Fruit fly (Drosophila melanogaster) whole organism, prepupa: ENCODE results near the gene mRpL22.

Experiments used
- Blimp-1 ChIP-seq: fragments of 200-800 bp; sonication (Bioruptor generic); optimal IDR thresholded peaks from 3 replicates; lab custom pipeline; 2017; ENCODE audit warnings: missing biosample characterization, missing genetic modification characterization, mild to moderate bottlenecking, moderate library complexity, missing genetic modification reagents
- CG10631 ChIP-seq: fragments of 200-800 bp; sonication (Bioruptor generic); optimal IDR thresholded peaks from 2 replicates; lab custom pipeline; 2016; ENCODE audit warnings: missing biosample characterization, missing genetic modification characterization
- CG10669 ChIP-seq: fragments of 200-800 bp; sonication (Bioruptor generic); optimal IDR thresholded peaks from 3 replicates; lab custom pipeline; 2018; ENCODE audit warnings: missing biosample characterization, mild to moderate bottlenecking, missing genetic modification characterization, moderate library complexity
- CG11902 ChIP-seq: fragments of 200-800 bp; sonication (Bioruptor generic); optimal IDR thresholded peaks from 3 replicates; lab custom pipeline; 2016; ENCODE audit warnings: missing biosample characterization, missing genetic modification characterization
- CG15336 ChIP-seq: fragments of 200-800 bp; sonication (Bioruptor generic); IDR thresholded peaks from 2 replicates; pipeline ENCODE4 v1.3.6; 2022; ENCODE audit warnings: missing biosample characterization, missing genetic modification characterization
- CG1621 ChIP-seq: fragments of 200-800 bp; sonication (Bioruptor generic); optimal IDR thresholded peaks from 3 replicates; lab custom pipeline; 2018; ENCODE audit warnings: missing biosample characterization, mild to moderate bottlenecking, missing genetic modification characterization
- CG16779 ChIP-seq: fragments of 200-800 bp; sonication (Bioruptor generic); optimal IDR thresholded peaks from 3 replicates; lab custom pipeline; 2017; ENCODE audit warnings: missing biosample characterization, mild to moderate bottlenecking, missing genetic modification characterization
- CG31627 ChIP-seq: fragments of 200-800 bp; sonication (Bioruptor generic); optimal IDR thresholded peaks from 3 replicates; lab custom pipeline; 2016; ENCODE audit warnings: missing biosample characterization, missing genetic modification characterization
- CG3919 ChIP-seq: fragments of 200-800 bp; sonication (Bioruptor generic); optimal IDR thresholded peaks from 3 replicates; lab custom pipeline; 2016; ENCODE audit warnings: missing biosample characterization, missing genetic modification characterization
- CG4318 ChIP-seq: fragments of 200-800 bp; sonication (Bioruptor generic); optimal IDR thresholded peaks from 3 replicates; lab custom pipeline; 2017; ENCODE audit warnings: missing biosample characterization, mild to moderate bottlenecking, missing genetic modification characterization
- CG6276 ChIP-seq: fragments of 200-800 bp; sonication (Bioruptor generic); optimal IDR thresholded peaks from 2 replicates; lab custom pipeline; 2017; ENCODE audit warnings: missing biosample characterization, mild to moderate bottlenecking, missing genetic modification characterization
- CG6792 ChIP-seq: fragments of 200-800 bp; sonication (Bioruptor generic); optimal IDR thresholded peaks from 3 replicates; lab custom pipeline; 2016; ENCODE audit warnings: missing biosample characterization, missing genetic modification characterization
- CG6808 ChIP-seq: fragments of 200-800 bp; sonication (Bioruptor generic); optimal IDR thresholded peaks from 3 replicates; lab custom pipeline; 2017; ENCODE audit warnings: missing biosample characterization, missing genetic modification characterization, mild to moderate bottlenecking, moderate library complexity, missing genetic modification reagents
- CG6854 ChIP-seq: fragments of 200-800 bp; sonication (Bioruptor generic); optimal IDR thresholded peaks from 2 replicates; lab custom pipeline; 2017; ENCODE audit warnings: missing biosample characterization, mild to moderate bottlenecking, missing genetic modification characterization
- CG7368 ChIP-seq: fragments of 200-800 bp; sonication (Bioruptor generic); optimal IDR thresholded peaks from 3 replicates; lab custom pipeline; 2016; ENCODE audit warnings: missing biosample characterization, missing genetic modification characterization
- CG8319 ChIP-seq: fragments of 200-800 bp; sonication (Bioruptor generic); optimal IDR thresholded peaks from 3 replicates; lab custom pipeline; 2016; ENCODE audit warnings: missing biosample characterization, missing genetic modification characterization
- Eip75B ChIP-seq: fragments of 200-800 bp; sonication (Bioruptor generic); optimal IDR thresholded peaks from 3 replicates; lab custom pipeline; 2016; ENCODE audit warnings: missing biosample characterization, missing genetic modification characterization
- Eip78C ChIP-seq: fragments of 200-800 bp; sonication (Bioruptor generic); peaks from one replicate; lab custom pipeline; 2016; ENCODE audit warnings: missing biosample characterization, missing genetic modification characterization
- Eip93F ChIP-seq: fragments of 200-800 bp; sonication (Bioruptor generic); optimal IDR thresholded peaks from 2 replicates; lab custom pipeline; 2016; ENCODE audit warnings: missing biosample characterization, mild to moderate bottlenecking, missing genetic modification characterization
- Ets21C ChIP-seq: fragments of 200-800 bp; sonication (Bioruptor generic); optimal IDR thresholded peaks from 3 replicates; lab custom pipeline; 2016; ENCODE audit warnings: missing biosample characterization, missing genetic modification characterization
- Ets96B ChIP-seq: fragments of 200-800 bp; optimal IDR thresholded peaks from 2 replicates; lab custom pipeline; 2019; ENCODE audit warnings: missing biosample characterization, mild to moderate bottlenecking, missing genetic modification characterization, moderate library complexity
- Gug ChIP-seq: fragments of 200-800 bp; sonication (Bioruptor generic); IDR thresholded peaks from 2 replicates; pipeline ENCODE4 v1.3.6; 2022; ENCODE audit warnings: missing biosample characterization, missing genetic modification characterization
- Hr38 ChIP-seq: sonication (Bioruptor generic); optimal IDR thresholded peaks from 2 replicates; lab custom pipeline; 2016; ENCODE audit warnings: missing biosample characterization, missing genetic modification characterization
- Hr39 ChIP-seq: fragments of 200-800 bp; sonication (Bioruptor generic); optimal IDR thresholded peaks from 2 replicates; lab custom pipeline; 2016; ENCODE audit warnings: missing biosample characterization, missing genetic modification characterization
- Smox ChIP-seq: fragments of 200-800 bp; sonication (Bioruptor generic); optimal IDR thresholded peaks from 3 replicates; lab custom pipeline; 2016; ENCODE audit warnings: missing biosample characterization, missing genetic modification characterization
- Sox102F ChIP-seq: fragments of 200-800 bp; sonication (Bioruptor generic); optimal IDR thresholded peaks from 2 replicates; lab custom pipeline; 2016; ENCODE audit warnings: missing biosample characterization, mild to moderate bottlenecking, missing genetic modification characterization
- Sox14 ChIP-seq: fragments of 200-800 bp; sonication (Bioruptor generic); optimal IDR thresholded peaks from 3 replicates; lab custom pipeline; 2016; ENCODE audit warnings: missing biosample characterization, missing genetic modification characterization
- Sox15 ChIP-seq: fragments of 200-800 bp; sonication (Bioruptor generic); optimal IDR thresholded peaks from 3 replicates; lab custom pipeline; 2016; ENCODE audit warnings: missing biosample characterization, missing genetic modification characterization
- achi ChIP-seq: fragments of 200-800 bp; sonication (Bioruptor generic); optimal IDR thresholded peaks from 3 replicates; lab custom pipeline; 2016; ENCODE audit warnings: missing biosample characterization, missing genetic modification characterization
- acj6 ChIP-seq: fragments of 200-800 bp; sonication (Bioruptor generic); optimal IDR thresholded peaks from 3 replicates; lab custom pipeline; 2016; ENCODE audit warnings: missing biosample characterization, missing genetic modification characterization
- cyc ChIP-seq: fragments of 200-800 bp; sonication (Bioruptor generic); optimal IDR thresholded peaks from 3 replicates; lab custom pipeline; 2016; ENCODE audit warnings: missing biosample characterization, missing genetic modification characterization
- dac ChIP-seq: fragments of 200-800 bp; sonication (Bioruptor generic); optimal IDR thresholded peaks from 2 replicates; lab custom pipeline; 2017; ENCODE audit warnings: missing biosample characterization, mild to moderate bottlenecking, missing genetic modification characterization
- dsx ChIP-seq: fragments of 200-800 bp; optimal IDR thresholded peaks from 3 replicates; lab custom pipeline; 2019; ENCODE audit warnings: missing biosample characterization, mild to moderate bottlenecking, missing genetic modification characterization, moderate library complexity; ENCODE audit not compliant: poor library complexity, severe bottlenecking
- eg ChIP-seq: fragments of 200-800 bp; sonication (Bioruptor generic); IDR thresholded peaks from 3 replicates; pipeline ENCODE4 v1.3.6; 2022; ENCODE audit warnings: missing biosample characterization, missing genetic modification characterization
- esn ChIP-seq: fragments of 200-800 bp; sonication (Bioruptor generic); optimal IDR thresholded peaks from 2 replicates; lab custom pipeline; 2016; ENCODE audit warnings: missing biosample characterization, mild to moderate bottlenecking, missing genetic modification characterization, moderate library complexity
- lz ChIP-seq: fragments of 200-800 bp; sonication (Bioruptor generic); optimal IDR thresholded peaks from 3 replicates; lab custom pipeline; 2016; ENCODE audit warnings: missing biosample characterization, missing genetic modification characterization
- net ChIP-seq: fragments of 200-800 bp; sonication (Bioruptor generic); optimal IDR thresholded peaks from 3 replicates; lab custom pipeline; 2016; ENCODE audit warnings: missing biosample characterization, missing genetic modification characterization
- pdm3 ChIP-seq: fragments of 200-800 bp; sonication (Bioruptor generic); optimal IDR thresholded peaks from 3 replicates; lab custom pipeline; 2016; ENCODE audit warnings: missing biosample characterization, missing genetic modification characterization
- salr ChIP-seq, 2 experiments: fragments of 200-800 bp; sonication (Bioruptor generic); optimal IDR thresholded peaks; 3 replicates each; lab custom pipeline; 2016 to 2018; ENCODE audit warnings: missing biosample characterization in 2 of 2, missing genetic modification characterization in 2 of 2, mild to moderate bottlenecking in 1 of 2
- spab ChIP-seq: fragments of 200-800 bp; sonication (Bioruptor generic); optimal IDR thresholded peaks from 2 replicates; lab custom pipeline; 2017; ENCODE audit warnings: missing biosample characterization, mild to moderate bottlenecking, missing genetic modification characterization, missing genetic modification reagents
- ss ChIP-seq, 2 experiments: fragments of 200-800 bp; sonication (Bioruptor generic); optimal IDR thresholded peaks; 2 replicates in 1 of 2; 3 replicates in 1 of 2; lab custom pipeline; 2017 to 2018; ENCODE audit warnings: mild to moderate bottlenecking in 2 of 2, missing biosample characterization in 2 of 2, missing genetic modification characterization in 2 of 2, moderate library complexity in 1 of 2
- svp ChIP-seq: fragments of 200-800 bp; sonication (Bioruptor generic); peaks from one replicate; lab custom pipeline; 2016; ENCODE audit warnings: missing biosample characterization, missing genetic modification characterization
- vri ChIP-seq: fragments of 200-800 bp; sonication (Bioruptor generic); optimal IDR thresholded peaks from 3 replicates; lab custom pipeline; 2016; ENCODE audit warnings: missing biosample characterization, mild to moderate bottlenecking, missing genetic modification characterization

Gene mRpL22

DNA sequence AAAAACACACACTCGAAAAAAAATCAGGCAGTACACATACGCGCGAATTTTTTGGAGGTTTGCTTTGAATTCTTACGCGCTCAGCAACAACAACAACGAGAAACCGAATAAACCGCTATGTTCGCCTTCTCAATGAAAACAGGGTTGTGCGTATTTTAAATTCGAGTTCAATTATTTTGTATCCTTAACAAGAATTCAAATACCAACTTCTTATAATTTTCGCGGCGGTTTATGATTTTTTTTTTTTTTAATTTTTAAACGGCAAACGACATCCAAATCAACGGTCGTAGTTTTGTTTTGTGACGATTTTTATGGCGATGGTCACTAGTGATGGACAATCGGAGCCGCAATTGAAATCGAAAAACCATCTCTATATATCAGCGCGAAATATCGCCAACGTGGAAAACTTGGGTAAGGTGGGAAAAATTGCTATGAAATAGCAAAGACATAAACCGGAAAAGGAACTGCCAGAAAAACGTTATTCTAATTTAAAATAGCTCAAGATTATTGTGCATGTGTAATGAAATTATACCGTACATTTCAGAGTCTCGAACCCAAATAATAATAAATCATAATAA lies 32.1 kb upstream of the mRpL22 start, which contains the start of gene goe (continued):
- TF ChIP-seq pdm3 (GFP tag; lab: Kevin White, UChicago) = peak; percentile 67
- TF ChIP-seq acj6 (GFP tag; lab: Kevin White, UChicago) = peak; percentile 56
- no peak for TF ChIP-seq CG16779
- TF ChIP-seq svp (GFP tag; lab: Kevin White, UChicago) = peak; percentile 80
- TF ChIP-seq CG6792 (GFP tag; lab: Kevin White, UChicago) = peak; percentile 65
- TF ChIP-seq spab = no peak
- TF ChIP-seq CG15336 = no peak
- no peak for TF ChIP-seq dsx (GFP tag; lab: Kevin White, UChicago)
- TF ChIP-seq Eip75B (GFP tag; lab: Kevin White, UChicago) = peak; percentile 60
- TF ChIP-seq Ets96B (tag; lab: Kevin White, UChicago) = no peak
- TF ChIP-seq salr (GFP tag; optimal IDR thresholded peaks at IDR 0.05; lab: Kevin White, UChicago) = peak in 1 of 2 experiments; percentile 8
- TF ChIP-seq Smox (GFP tag; lab: Kevin White, UChicago) = peak; percentile 60
- TF ChIP-seq CG4318 = no peak
- peak; percentile 43 for TF ChIP-seq CG3919 (GFP tag; lab: Kevin White, UChicago)
- TF ChIP-seq dac (GFP tag; lab: Kevin White, UChicago) = peak; percentile 27
- peak; percentile 17 for TF ChIP-seq CG8319 (GFP tag; lab: Kevin White, UChicago)
- TF ChIP-seq Eip78C (GFP tag; lab: Kevin White, UChicago) = peak; percentile 83
- no peak for TF ChIP-seq CG6276 (GFP tag; lab: Kevin White, UChicago)
- TF ChIP-seq eg (GFP tag; lab: Robert Waterston, UW) = peak; percentile 58; the same call in 2 of the 3 replicates
- TF ChIP-seq CG1621 (tag; lab: Kevin White, UChicago) = no peak
- peak; percentile 32 for TF ChIP-seq Sox102F (GFP tag; lab: Kevin White, UChicago)
- peak; percentile 80 for TF ChIP-seq CG31627 (GFP tag; lab: Kevin White, UChicago)
- peak; percentile 75 for TF ChIP-seq esn (GFP tag; lab: Kevin White, UChicago)
- TF ChIP-seq CG7368 = peak; percentile 35
- TF ChIP-seq Hr38 (GFP tag; lab: Kevin White, UChicago) = no peak
- TF ChIP-seq Ets21C (GFP tag; lab: Kevin White, UChicago) = peak; percentile 67
- TF ChIP-seq CG6808 (GFP tag; lab: Kevin White, UChicago) = no peak
- TF ChIP-seq Sox15 (GFP tag; lab: Kevin White, UChicago) = peak; percentile 39
- peak; percentile 27 for TF ChIP-seq CG11902 (GFP tag; lab: Kevin White, UChicago)
- TF ChIP-seq achi = peak; percentile 49
- no peak for TF ChIP-seq CG10669 (GFP tag; lab: Kevin White, UChicago)
- TF ChIP-seq CG10631 = peak; percentile 55
- TF ChIP-seq lz (GFP tag; lab: Kevin White, UChicago) = peak; percentile 81
- no peak for TF ChIP-seq Blimp-1 (GFP tag; lab: Kevin White, UChicago)
- TF ChIP-seq Sox14 (GFP tag; lab: Kevin White, UChicago) = peak; percentile 68
- no peak for TF ChIP-seq Eip93F (GFP tag; lab: Kevin White, UChicago)
- TF ChIP-seq net = peak; percentile 1
- TF ChIP-seq Gug (GFP tag; lab: Robert Waterston, UW) = peak; percentile 27; the same call in 1 of the 2 replicates
- peak in 1 of 2 experiments; percentile 35 for TF ChIP-seq ss (GFP tag; optimal IDR thresholded peaks at IDR 0.05; lab: Kevin White, UChicago)
- peak; percentile 81 for TF ChIP-seq Hr39 (GFP tag; lab: Kevin White, UChicago)
- TF ChIP-seq, all 60 proteins: peak for 40

dm6 chrX:16753066-16753465 lies 30.7 kb upstream of the mRpL22 start:
- TF ChIP-seq CG4318 (no peak), vri (GFP tag; lab: Kevin White, UChicago) (no peak), cyc (GFP tag; lab: Kevin White, UChicago) (no peak), Blimp-1 (GFP tag; lab: Kevin White, UChicago) (no peak), CG7368 (no peak), achi (no peak), eg (GFP tag; lab: Robert Waterston, UW) (no peak), CG31627 (GFP tag; lab: Kevin White, UChicago) (no peak), CG6854 (GFP tag; lab: Kevin White, UChicago) (no peak), CG3919 (GFP tag; lab: Kevin White, UChicago) (no peak), CG8319 (GFP tag; lab: Kevin White, UChicago) (no peak), spab (no peak), Sox14 (GFP tag; lab: Kevin White, UChicago) (no peak), lz (GFP tag; lab: Kevin White, UChicago) (no peak)
